Worm (Caenorhabditis elegans) whole organism, early embryonic: ENCODE measurements around the gene nhr-8.

ENCODE experiments used
- B0310.2 ChIP-seq: sonication (generic microtip); optimal IDR thresholded peaks from 2 replicates; lab custom pipeline; 2016; ENCODE audit warnings: mild to moderate bottlenecking, missing genetic modification characterization, missing compliant biosample characterization
- F13C5.2 ChIP-seq: sonication (generic microtip); optimal IDR thresholded peaks from 2 replicates; lab custom pipeline; 2017; ENCODE audit warnings: mild to moderate bottlenecking, missing genetic modification characterization, inconsistent platforms, missing compliant biosample characterization
- aly-1 ChIP-seq: sonication (generic microtip); optimal IDR thresholded peaks from 2 replicates; lab custom pipeline; 2016; ENCODE audit warnings: missing genetic modification characterization, missing compliant biosample characterization
- ama-1 ChIP-seq: fragments of 150-350 bp; optimal IDR thresholded peaks from 2 replicates; lab custom pipeline; 2014
- ceh-13 ChIP-seq: fragments of 200-800 bp; sonication (Bioruptor generic); optimal IDR thresholded peaks from 2 replicates; lab custom pipeline; 2018; ENCODE audit warnings: mild to moderate bottlenecking, missing genetic modification characterization, missing compliant biosample characterization
- ceh-36 ChIP-seq: sonication (generic microtip); optimal IDR thresholded peaks from 2 replicates; lab custom pipeline; 2016; ENCODE audit warnings: missing genetic modification characterization, inconsistent platforms, missing compliant biosample characterization
- ets-7 ChIP-seq: sonication (generic microtip); optimal IDR thresholded peaks from 2 replicates; lab custom pipeline; 2016; ENCODE audit warnings: missing genotype, missing genetic modification characterization, missing compliant biosample characterization
- hmbx-1 ChIP-seq: sonication (generic microtip); optimal IDR thresholded peaks from 2 replicates; lab custom pipeline; 2016; ENCODE audit warnings: mild to moderate bottlenecking, missing genetic modification characterization, missing compliant biosample characterization
- hmg-4 ChIP-seq: fragments of 200-800 bp; sonication (Bioruptor generic); optimal IDR thresholded peaks from 2 replicates; lab custom pipeline; 2018; ENCODE audit warnings: mild to moderate bottlenecking, missing genetic modification characterization, missing compliant biosample characterization
- sea-1 ChIP-seq: fragments of 200-800 bp; sonication (Bioruptor generic); conservative IDR thresholded peaks from 2 replicates; pipeline ENCODE4 v1.3.6; 2022; ENCODE audit warnings: missing genetic modification characterization, missing compliant biosample characterization
- tbx-11 ChIP-seq: fragments of 200-800 bp; sonication (Bioruptor generic); IDR thresholded peaks from 2 replicates; pipeline ENCODE4 v1.3.6; 2022; ENCODE audit warnings: missing genetic modification characterization, missing compliant biosample characterization

DNA sequence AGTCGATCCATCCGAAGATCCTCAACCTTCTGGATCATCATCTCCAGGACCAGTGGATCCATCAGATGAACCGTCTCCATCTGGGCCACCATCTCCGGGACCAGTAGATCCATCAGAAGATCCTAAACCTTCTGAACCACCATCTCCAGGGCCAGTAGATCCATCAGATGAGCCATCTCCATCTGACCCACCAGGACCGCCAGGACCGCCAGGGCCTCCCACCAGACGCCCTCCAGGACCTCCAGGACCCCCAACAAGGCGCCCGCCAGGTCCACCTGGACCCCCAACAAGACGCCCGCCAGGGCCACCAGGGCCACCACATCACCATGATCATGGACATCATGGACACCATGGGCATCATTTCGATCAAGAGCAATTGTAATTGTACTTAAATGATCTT is 16.5 kb downstream of the nhr-8 start:
- no peak for TF ChIP-seq ama-1 (lab: Kevin White, UChicago)
- TF ChIP-seq ets-7 (tag; lab: Kevin White, UChicago): no peak
- TF ChIP-seq tbx-11 (GFP tag; lab: Robert Waterston, UW): no peak
- TF ChIP-seq B0310.2 (tag; lab: Kevin White, UChicago): no peak
- no peak for TF ChIP-seq aly-1 (tag; lab: Kevin White, UChicago)
- no peak for TF ChIP-seq hmbx-1 (tag; lab: Kevin White, UChicago)
- no peak for TF ChIP-seq hmg-4
- TF ChIP-seq F13C5.2 (tag; lab: Kevin White, UChicago): no peak
- TF ChIP-seq sea-1: no peak
- no peak for TF ChIP-seq ceh-13
- TF ChIP-seq ceh-36 (tag; lab: Kevin White, UChicago): no peak
